Fruit fly (Drosophila melanogaster): ENCODE data around the gene CG8814.

The CG8814 gene

dm6 chr2L:2882968-2883702 is 8.4 kb downstream of the CG8814 start:
- TF ChIP-seq Mnt (GFP tag; optimal IDR thresholded peaks at IDR 0.05) = peak; percentile 29
- TF ChIP-seq cic (GFP tag; optimal IDR thresholded peaks at IDR 0.05) = no peak
- TF ChIP-seq CG14711 (tag; optimal IDR thresholded peaks at IDR 0.05) = peak; percentile 26
- no peak for TF ChIP-seq Clk (GFP tag; optimal IDR thresholded peaks at IDR 0.05)
- TF ChIP-seq CG7101 (tag; optimal IDR thresholded peaks at IDR 0.05) = peak; percentile 13
- TF ChIP-seq cnc (optimal IDR thresholded peaks at IDR 0.05) = no peak
- no peak for TF ChIP-seq bab1 (GFP tag; optimal IDR thresholded peaks at IDR 0.05)
- TF ChIP-seq CG33017 (tag; optimal IDR thresholded peaks at IDR 0.05) = peak; percentile 7
- peak; percentile 56 for TF ChIP-seq CG11617 (GFP tag; optimal IDR thresholded peaks at IDR 0.05)
- peak; percentile 86 for TF ChIP-seq ovo (GFP tag; optimal IDR thresholded peaks at IDR 0.05)
- peak; percentile 24 for TF ChIP-seq toe (GFP tag; optimal IDR thresholded peaks at IDR 0.05)
- TF ChIP-seq CG1620 (GFP tag; optimal IDR thresholded peaks at IDR 0.05) = no peak
- peak; percentile 14 for TF ChIP-seq tj (GFP tag; optimal IDR thresholded peaks at IDR 0.05)
- TF ChIP-seq pad (GFP tag; optimal IDR thresholded peaks at IDR 0.05) = no peak
- peak; percentile 31 for TF ChIP-seq CG12768 (GFP tag; optimal IDR thresholded peaks at IDR 0.05)
- TF ChIP-seq CG5204 (GFP tag; optimal IDR thresholded peaks at IDR 0.05) = no peak
- no peak for TF ChIP-seq kay (GFP tag; ENCODE audit: borderline replicate concordance)
- peak; percentile 25 for TF ChIP-seq CG7045 (GFP tag; optimal IDR thresholded peaks at IDR 0.05)
- peak; percentile 40 for TF ChIP-seq Hr96 (GFP tag; optimal IDR thresholded peaks at IDR 0.05)
- TF ChIP-seq Crg-1 (GFP tag; optimal IDR thresholded peaks at IDR 0.05) = no peak

dm6 chr2L:2883703-2884294 is 9.1 kb downstream of the CG8814 start:
- TF ChIP-seq CG1620 (GFP tag; optimal IDR thresholded peaks at IDR 0.05) (no peak), kay (GFP tag; ENCODE audit: borderline replicate concordance) (peak; percentile 92)

dm6 chr2L:2884683-2885502 is 10.2 kb downstream of the CG8814 start:
- peak; percentile 35 for TF ChIP-seq Hr96 (GFP tag; optimal IDR thresholded peaks at IDR 0.05)
- TF ChIP-seq kay (GFP tag; ENCODE audit: borderline replicate concordance) = no peak
- peak; percentile 30 for TF ChIP-seq CG7101 (tag; optimal IDR thresholded peaks at IDR 0.05)
- peak; percentile 71 for TF ChIP-seq bab1 (GFP tag; optimal IDR thresholded peaks at IDR 0.05)
- peak; percentile 67 for TF ChIP-seq CG11617 (GFP tag; optimal IDR thresholded peaks at IDR 0.05)
- TF ChIP-seq CG14711 (tag; optimal IDR thresholded peaks at IDR 0.05) = peak; percentile 38
- TF ChIP-seq CG33017 (tag; optimal IDR thresholded peaks at IDR 0.05) = peak; percentile 52
- no peak for TF ChIP-seq CG5204 (GFP tag; optimal IDR thresholded peaks at IDR 0.05)
- peak; percentile 37 for TF ChIP-seq tj (GFP tag; optimal IDR thresholded peaks at IDR 0.05)
- peak; percentile 53 for TF ChIP-seq CG12768 (GFP tag; optimal IDR thresholded peaks at IDR 0.05)
- no peak for TF ChIP-seq Clk (GFP tag; optimal IDR thresholded peaks at IDR 0.05)
- TF ChIP-seq toe (GFP tag; optimal IDR thresholded peaks at IDR 0.05) = peak; percentile 27
- no peak for TF ChIP-seq ovo (GFP tag; optimal IDR thresholded peaks at IDR 0.05)
- no peak for TF ChIP-seq Crg-1 (GFP tag; optimal IDR thresholded peaks at IDR 0.05)
- TF ChIP-seq CG1620 (GFP tag; optimal IDR thresholded peaks at IDR 0.05) = peak; percentile 69
- peak; percentile 72 for TF ChIP-seq cic (GFP tag; optimal IDR thresholded peaks at IDR 0.05)
- no peak for TF ChIP-seq pad (GFP tag; optimal IDR thresholded peaks at IDR 0.05)
- peak; percentile 92 for TF ChIP-seq Mnt (GFP tag; optimal IDR thresholded peaks at IDR 0.05)
- no peak for TF ChIP-seq CG7045 (GFP tag; optimal IDR thresholded peaks at IDR 0.05)
- TF ChIP-seq cnc (optimal IDR thresholded peaks at IDR 0.05) = peak; percentile 30 to 77

- no peak for TF ChIP-seq CG5204 (GFP tag; optimal IDR thresholded peaks at IDR 0.05)
- peak; percentile 24 for TF ChIP-seq CG14711 (tag; optimal IDR thresholded peaks at IDR 0.05)
- TF ChIP-seq Crg-1 (GFP tag; optimal IDR thresholded peaks at IDR 0.05) = peak; percentile 57
- peak; percentile 0 for TF ChIP-seq CG11617 (GFP tag; optimal IDR thresholded peaks at IDR 0.05)
- peak; percentile 1 for TF ChIP-seq ovo (GFP tag; optimal IDR thresholded peaks at IDR 0.05)
- TF ChIP-seq cnc (optimal IDR thresholded peaks at IDR 0.05) = no peak
- no peak for TF ChIP-seq CG7045 (GFP tag; optimal IDR thresholded peaks at IDR 0.05)
- TF ChIP-seq cic (GFP tag; optimal IDR thresholded peaks at IDR 0.05) = peak; percentile 76
- TF ChIP-seq pad (GFP tag; optimal IDR thresholded peaks at IDR 0.05) = peak; percentile 47
- peak; percentile 42 for TF ChIP-seq kay (GFP tag; ENCODE audit: borderline replicate concordance)
- peak; percentile 58 for TF ChIP-seq bab1 (GFP tag; optimal IDR thresholded peaks at IDR 0.05)
- TF ChIP-seq CG7101 (tag; optimal IDR thresholded peaks at IDR 0.05) = peak; percentile 44
- TF ChIP-seq CG12768 (GFP tag; optimal IDR thresholded peaks at IDR 0.05) = peak; percentile 42
- TF ChIP-seq Mnt (GFP tag; optimal IDR thresholded peaks at IDR 0.05) = peak; percentile 3
- TF ChIP-seq tj (GFP tag; optimal IDR thresholded peaks at IDR 0.05) = no peak
- TF ChIP-seq toe (GFP tag; optimal IDR thresholded peaks at IDR 0.05) = no peak
- TF ChIP-seq CG33017 (tag; optimal IDR thresholded peaks at IDR 0.05) = no peak
- TF ChIP-seq Hr96 (GFP tag; optimal IDR thresholded peaks at IDR 0.05) = no peak
- TF ChIP-seq CG1620 (GFP tag; optimal IDR thresholded peaks at IDR 0.05) = peak; percentile 11
- no peak for TF ChIP-seq Clk (GFP tag; optimal IDR thresholded peaks at IDR 0.05)
Observed at dm6 chr2L:2885503-2886225, 11.0 kb downstream of the CG8814 start, which contains the start of the genes NTPase and lilli. NTPase (minus strand) TSS chr2L:2885850. lilli (plus strand) TSS chr2L:2885929.

- TF ChIP-seq Hr96 (GFP tag; optimal IDR thresholded peaks at IDR 0.05) = no peak
- TF ChIP-seq CG14711 (tag; optimal IDR thresholded peaks at IDR 0.05) = no peak
- no peak for TF ChIP-seq CG1620 (GFP tag; optimal IDR thresholded peaks at IDR 0.05)
- TF ChIP-seq Mnt (GFP tag; optimal IDR thresholded peaks at IDR 0.05) = no peak
- TF ChIP-seq CG7101 (tag; optimal IDR thresholded peaks at IDR 0.05) = no peak
- no peak for TF ChIP-seq CG5204 (GFP tag; optimal IDR thresholded peaks at IDR 0.05)
- TF ChIP-seq CG11617 (GFP tag; optimal IDR thresholded peaks at IDR 0.05) = no peak
Observed at dm6 chr2L:2886226-2886569, 11.5 kb downstream of the CG8814 start.
